Fruit fly (Drosophila melanogaster) whole organism, wandering third instar larva: ENCODE measurements around the gene lark.

ENCODE experiments used
- Abd-B ChIP-seq: fragments of >200 bp; optimal IDR thresholded peaks from 2 replicates; lab custom pipeline; 2017; ENCODE audit warnings: missing biosample characterization, missing genetic modification characterization
- CG9705 ChIP-seq: fragments of 200-800 bp; sonication (Bioruptor generic); optimal IDR thresholded peaks from 2 replicates; lab custom pipeline; 2018; ENCODE audit warnings: missing biosample characterization, mild to moderate bottlenecking, missing genetic modification characterization
- CrebA ChIP-seq: fragments of 200-800 bp; sonication (Bioruptor generic); optimal IDR thresholded peaks from 2 replicates; lab custom pipeline; 2016; ENCODE audit warnings: missing biosample characterization, mild to moderate bottlenecking, missing genetic modification characterization, borderline replicate concordance
- Dif ChIP-seq: fragments of 200-275, 200-300 bp; sonication (Bioruptor generic); optimal IDR thresholded peaks from 2 replicates; lab custom pipeline; 2018; ENCODE audit warnings: missing biosample characterization, missing genetic modification characterization; ENCODE audit not compliant: partially characterized antibody
- HLH106 ChIP-seq: fragments of 200-800 bp; optimal IDR thresholded peaks from 3 replicates; lab custom pipeline; 2019; ENCODE audit warnings: missing biosample characterization, mild to moderate bottlenecking, missing genetic modification characterization, moderate library complexity
- Hnf4 ChIP-seq: fragments of 200-800 bp; sonication (Bioruptor generic); optimal IDR thresholded peaks from 2 replicates; lab custom pipeline; 2016; ENCODE audit warnings: missing biosample characterization, mild to moderate bottlenecking, missing genetic modification characterization
- Hr83 ChIP-seq: fragments of 200-300 bp; sonication (Bioruptor generic); optimal IDR thresholded peaks from 2 replicates; lab custom pipeline; 2016; ENCODE audit warnings: missing biosample characterization, mild to moderate bottlenecking, missing genetic modification characterization, moderate library complexity; ENCODE audit not compliant: poor library complexity, severe bottlenecking
- Jra ChIP-seq: sonication (Bioruptor generic); optimal IDR thresholded peaks from 2 replicates; lab custom pipeline; 2016; ENCODE audit warnings: missing biosample characterization, missing genetic modification characterization
- Mio ChIP-seq: sonication (Bioruptor generic); optimal IDR thresholded peaks from 2 replicates; lab custom pipeline; 2016; ENCODE audit warnings: missing biosample characterization, missing genetic modification characterization
- Myc ChIP-seq: fragments of >200 bp; optimal IDR thresholded peaks from 2 replicates; lab custom pipeline; 2017
- N ChIP-seq: fragments of >200 bp; optimal IDR thresholded peaks from 2 replicates; lab custom pipeline; 2018; ENCODE audit warnings: missing biosample characterization, missing external identifiers, missing genetic modification characterization
- OdsH ChIP-seq: fragments of 200-800 bp; sonication (Bioruptor generic); optimal IDR thresholded peaks from 2 replicates; lab custom pipeline; 2016; ENCODE audit warnings: missing biosample characterization, mild to moderate bottlenecking, missing genetic modification characterization
- Sp1 ChIP-seq: fragments of 200-800 bp; sonication (Bioruptor generic); optimal IDR thresholded peaks from 3 replicates; lab custom pipeline; 2019; ENCODE audit warnings: missing biosample characterization, mild to moderate bottlenecking, missing genetic modification characterization, moderate library complexity
- Vsx2 ChIP-seq: fragments of 200-300, 225-300 bp; sonication (Bioruptor generic); optimal IDR thresholded peaks from 2 replicates; lab custom pipeline; 2018; ENCODE audit warnings: missing biosample characterization, missing genetic modification characterization; ENCODE audit not compliant: partially characterized antibody
- br ChIP-seq: fragments of 200-800 bp; sonication (Bioruptor generic); optimal IDR thresholded peaks from 2 replicates; lab custom pipeline; 2016; ENCODE audit warnings: missing biosample characterization, missing genetic modification characterization
- foxo ChIP-seq, 2 experiments: fragments of 200-800 bp; sonication (Bioruptor generic); optimal IDR thresholded peaks; 2 replicates in 1 of 2; 3 replicates in 1 of 2; lab custom pipeline; 2016 to 2017; ENCODE audit warnings: missing biosample characterization in 2 of 2, missing genetic modification characterization in 2 of 2
- fru ChIP-seq: fragments of 200-800 bp; sonication (Bioruptor generic); optimal IDR thresholded peaks from 3 replicates; lab custom pipeline; 2016; ENCODE audit warnings: missing biosample characterization, mild to moderate bottlenecking, missing genetic modification characterization
- h ChIP-seq: fragments of 200-800 bp; sonication (Bioruptor generic); optimal IDR thresholded peaks from 3 replicates; lab custom pipeline; 2016; ENCODE audit warnings: missing biosample characterization, mild to moderate bottlenecking, missing genetic modification characterization
- jim ChIP-seq: fragments of 175-275, 200-325 bp; sonication (Bioruptor generic); optimal IDR thresholded peaks from 2 replicates; lab custom pipeline; 2016; ENCODE audit warnings: missing biosample characterization, mild to moderate bottlenecking, missing genetic modification characterization
- lola ChIP-seq: fragments of >200 bp; optimal IDR thresholded peaks from 2 replicates; lab custom pipeline; 2017; ENCODE audit warnings: missing biosample characterization, missing genetic modification characterization
- pan ChIP-seq: fragments of >200 bp; optimal IDR thresholded peaks from 2 replicates; lab custom pipeline; 2017
- psq ChIP-seq: fragments of 200-800 bp; sonication (Bioruptor generic); optimal IDR thresholded peaks from 3 replicates; lab custom pipeline; 2017; ENCODE audit warnings: missing biosample characterization, mild to moderate bottlenecking, missing genetic modification characterization, moderate library complexity
- rgr ChIP-seq: fragments of 200-800 bp; sonication (Bioruptor generic); optimal IDR thresholded peaks from 3 replicates; lab custom pipeline; 2016; ENCODE audit warnings: missing biosample characterization, mild to moderate bottlenecking, missing genetic modification characterization
- sage ChIP-seq: fragments of 200-800 bp; sonication (Bioruptor generic); optimal IDR thresholded peaks from 2 replicates; lab custom pipeline; 2016; ENCODE audit warnings: missing biosample characterization, mild to moderate bottlenecking, missing genetic modification characterization
- sv ChIP-seq: fragments of 200-800 bp; sonication (Bioruptor generic); optimal IDR thresholded peaks from 3 replicates; lab custom pipeline; 2016; ENCODE audit warnings: missing biosample characterization, missing genetic modification characterization
- usp ChIP-seq: fragments of >200 bp; optimal IDR thresholded peaks from 2 replicates; lab custom pipeline; 2017; ENCODE audit warnings: missing biosample characterization, missing genetic modification characterization

Gene lark

DNA sequence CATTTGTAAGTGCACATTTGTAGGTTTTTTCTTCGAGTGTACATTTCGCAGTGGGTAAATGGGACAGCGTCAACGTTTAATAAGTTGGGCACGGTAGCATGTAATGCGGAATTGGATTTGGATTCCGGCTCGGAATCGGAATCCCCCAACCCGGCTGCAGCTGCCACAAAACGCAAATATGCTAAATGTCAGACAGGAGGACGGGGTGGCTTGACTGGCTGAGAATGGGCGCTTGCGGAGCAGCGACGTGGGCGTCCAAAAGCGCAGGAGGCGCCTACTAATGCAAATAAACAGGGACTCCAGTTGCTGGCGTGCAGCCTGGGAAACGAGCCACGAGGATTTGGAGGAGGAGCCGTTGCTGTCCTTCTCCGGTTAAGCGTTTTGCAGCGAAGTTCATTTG is 48.7 kb downstream of the lark start, which contains the start of gene CG8564:
CG8564 (minus strand) TSS at position 101 of the 400 bp plus-strand sequence.
- TF ChIP-seq sv (no peak), foxo (GFP tag; optimal IDR thresholded peaks at IDR 0.05; lab: Kevin White, UChicago) (no peak), usp (GFP tag; lab: Kevin White, UChicago) (no peak), fru (GFP tag; lab: Kevin White, UChicago) (no peak), psq (no peak), CrebA (GFP tag; lab: Kevin White, UChicago) (no peak), pan (no peak)
- TF ChIP-seq, all 38 proteins: peak for 0

DNA sequence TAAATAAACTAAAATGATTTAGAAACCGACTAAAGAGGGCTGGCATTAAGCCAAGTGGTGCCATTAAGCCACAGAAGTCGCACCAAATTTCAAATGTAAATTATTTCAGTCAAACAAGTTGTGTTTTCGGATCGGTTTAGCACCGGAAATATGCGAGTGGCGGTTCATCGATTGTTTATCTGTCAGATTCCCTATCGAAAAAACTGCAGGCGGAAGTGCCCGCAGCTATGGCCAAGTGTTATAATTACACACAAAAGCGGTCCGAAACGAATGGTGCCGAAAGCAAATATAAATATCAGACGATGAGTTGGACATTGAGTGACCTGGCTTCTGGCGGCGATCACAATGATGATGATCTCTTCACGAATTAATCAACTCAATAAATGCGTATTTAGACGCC is 50.9 kb downstream of the lark start:
- TF ChIP-seq Sp1 (GFP tag; lab: Kevin White, UChicago), result no peak
- TF ChIP-seq br (GFP tag; lab: Kevin White, UChicago), result no peak
- TF ChIP-seq CG9705 (GFP tag; lab: Kevin White, UChicago), result no peak
- TF ChIP-seq foxo (GFP tag; optimal IDR thresholded peaks at IDR 0.05; lab: Kevin White, UChicago), result no peak
- TF ChIP-seq jim, result no peak
- no peak for TF ChIP-seq Myc (lab: Kevin White, UChicago)
- TF ChIP-seq sage (GFP tag; lab: Kevin White, UChicago), result no peak
- TF ChIP-seq Dif (GFP tag; lab: Kevin White, UChicago), result no peak
- TF ChIP-seq Vsx2 (GFP tag; lab: Kevin White, UChicago), result no peak
- TF ChIP-seq Jra (GFP tag; lab: Kevin White, UChicago), result no peak
- TF ChIP-seq psq, result no peak
- TF ChIP-seq fru (GFP tag; lab: Kevin White, UChicago), result no peak

DNA sequence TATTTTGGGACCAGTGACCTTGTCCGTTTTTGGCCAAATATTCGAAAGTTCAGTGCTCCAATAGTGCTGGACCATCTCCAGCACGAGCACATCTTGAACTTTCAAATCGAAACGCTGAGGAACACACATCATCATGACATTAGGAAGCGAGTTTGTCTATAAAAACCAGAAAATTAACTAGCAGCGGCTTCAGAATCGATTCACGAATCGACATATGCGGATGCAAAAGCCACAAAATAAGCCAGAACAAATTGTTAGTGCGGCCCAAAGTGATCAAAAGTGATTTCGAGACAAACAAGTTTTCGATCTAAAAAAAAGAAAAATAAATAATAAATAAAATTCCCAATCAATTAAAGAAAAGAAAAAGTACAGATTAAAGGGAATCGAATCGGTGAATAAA is 51.4 kb downstream of the lark start, which contains the start of gene CG8563:
CG8563 (plus strand) TSS at position 301 of the 400 bp plus-strand sequence.
- TF ChIP-seq h, result no peak
- no peak for TF ChIP-seq sv
- TF ChIP-seq N (GFP tag; lab: Kevin White, UChicago), result no peak
- no peak for TF ChIP-seq lola (GFP tag; lab: Kevin White, UChicago)
- TF ChIP-seq OdsH (GFP tag; lab: Kevin White, UChicago), result no peak
- TF ChIP-seq Mio (GFP tag; lab: Kevin White, UChicago), result no peak
- TF ChIP-seq Abd-B, result no peak
- no peak for TF ChIP-seq Vsx2 (GFP tag; lab: Kevin White, UChicago)
- TF ChIP-seq rgr (GFP tag; lab: Kevin White, UChicago), result no peak
- TF ChIP-seq Myc (lab: Kevin White, UChicago), result no peak
- TF ChIP-seq HLH106, result no peak
- TF ChIP-seq br (GFP tag; lab: Kevin White, UChicago), result no peak
- no peak for TF ChIP-seq Sp1 (GFP tag; lab: Kevin White, UChicago)
- TF ChIP-seq Hr83, result no peak
- TF ChIP-seq Hnf4 (GFP tag; lab: Kevin White, UChicago), result no peak
- no peak for TF ChIP-seq fru (GFP tag; lab: Kevin White, UChicago)
